Worm (Caenorhabditis elegans) whole organism, mixed stage, embryonic: Measurements from ENCODE around the gene K07C5.13.

Experiments used
- blmp-1 ChIP-seq: fragments of 150-350 bp; optimal IDR thresholded peaks from 2 replicates; lab custom pipeline; 2014; ENCODE audit warnings: missing biosample characterization, missing genetic modification characterization
- unc-62 ChIP-seq: fragments of 150-350 bp; optimal IDR thresholded peaks from 2 replicates; lab custom pipeline; 2014; ENCODE audit warnings: missing biosample characterization, missing genetic modification reagents, missing genetic modification characterization
- zip-8 ChIP-seq: fragments of 150-350 bp; optimal IDR thresholded peaks from 2 replicates; lab custom pipeline; 2014; ENCODE audit warnings: missing biosample characterization, missing genetic modification characterization

K07C5.13 gene

DNA sequence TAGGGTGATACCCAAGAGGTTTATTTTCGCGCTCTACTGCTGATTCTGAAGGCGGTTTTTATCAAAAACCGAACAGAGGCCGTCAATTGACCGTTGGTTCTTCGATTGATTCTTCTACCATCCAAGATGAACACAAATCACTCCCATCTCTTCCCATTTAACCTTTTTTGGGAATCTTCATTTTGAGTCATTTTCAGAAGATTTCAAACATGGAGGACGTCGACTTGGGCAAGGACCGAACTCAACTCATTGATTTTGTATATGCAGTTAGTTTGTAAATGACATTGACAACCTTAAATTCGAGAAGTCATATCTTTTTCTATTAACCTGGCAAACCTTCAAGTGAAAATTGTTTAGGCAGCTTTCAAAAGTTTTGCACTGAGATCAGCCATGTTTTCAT lies 46.5 kb downstream of the K07C5.13 start, which contains the start of gene AC3.5:
Gene AC3.5, plus strand, starts transcription at position 210 of the 400 bp plus-strand sequence.
- TF ChIP-seq unc-62 (GFP tag; lab: Kevin White, UChicago) (no peak), blmp-1 (no peak), zip-8 (tag; lab: Kevin White, UChicago) (no peak)
